Fruit fly (Drosophila melanogaster): ENCODE data around the gene Strump.
A peak's percentile ranks its signal among the peaks of the same experiment; 100 is the strongest.

The Strump gene

dm6 chr3L:16128481-16128972 lies 6.7 kb downstream of the Strump start, which contains the start of gene Pgm1 (continued):
- TF ChIP-seq jing (GFP tag; optimal IDR thresholded peaks at IDR 0.05): no peak
- no peak for TF ChIP-seq ham (GFP tag; IDR thresholded peaks at IDR 0.05)
- no peak for TF ChIP-seq gfzf (GFP tag; optimal IDR thresholded peaks at IDR 0.05)
- TF ChIP-seq CG1832 (GFP tag; optimal IDR thresholded peaks at IDR 0.05): no peak
- TF ChIP-seq ssp (GFP tag; IDR thresholded peaks at IDR 0.05): no peak; the same call in 1 of the 2 replicates
- TF ChIP-seq otp (GFP tag; IDR thresholded peaks at IDR 0.05): peak; percentile 68; the same call in 2 of the 3 replicates
- peak; percentile 39; the same call in 1 of the 2 replicates for TF ChIP-seq sim (GFP tag; IDR thresholded peaks at IDR 0.05)

DNA sequence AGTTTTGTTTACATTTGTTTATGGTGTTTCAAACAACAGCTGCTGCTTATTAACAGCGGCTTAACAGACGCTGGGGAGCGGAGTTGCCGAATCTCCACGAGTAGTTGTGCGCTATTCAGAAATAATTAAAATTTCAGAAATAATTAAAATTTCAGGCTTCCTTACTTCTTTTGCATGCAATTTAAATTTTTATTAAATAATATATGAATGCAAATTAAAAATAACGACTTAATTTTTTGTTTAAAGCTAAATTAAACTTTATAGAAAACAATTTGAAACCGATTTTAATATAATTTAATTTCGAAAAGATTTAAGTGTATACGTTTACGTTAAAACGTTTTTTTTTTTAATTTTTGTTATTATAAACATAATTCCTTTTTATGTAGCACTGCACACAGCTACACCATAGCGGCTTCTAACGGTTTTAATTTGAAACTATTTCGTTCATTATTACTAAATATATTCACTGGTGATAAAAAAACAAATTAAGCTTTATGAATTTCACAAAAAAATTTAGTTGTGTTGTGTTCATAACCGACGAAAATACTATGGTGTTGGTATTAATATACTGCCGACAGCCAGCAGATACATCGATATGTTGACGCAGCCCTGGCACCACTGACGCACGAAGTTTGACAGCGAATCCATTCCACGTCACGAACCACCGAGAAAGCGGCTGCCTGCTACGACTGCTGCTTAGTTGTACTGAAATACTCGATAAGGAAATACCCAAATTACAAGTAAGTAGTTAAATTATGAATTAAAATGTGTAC lies 7.4 kb downstream of the Strump start, which contains the start of gene SsRbeta:
SsRbeta (plus strand) TSS at position 645 of the 773 bp plus-strand sequence.
- TF ChIP-seq Sox100B (GFP tag; optimal IDR thresholded peaks at IDR 0.05): peak; percentile 34
- no peak for TF ChIP-seq CG2120 (GFP tag; optimal IDR thresholded peaks at IDR 0.05)
- peak; percentile 46 for TF ChIP-seq CG10366 (GFP tag; IDR thresholded peaks at IDR 0.05)
- TF ChIP-seq lmd (GFP tag; IDR thresholded peaks at IDR 0.05): peak; percentile 4; the same call in 1 of the 2 replicates
- TF ChIP-seq ATbp (GFP tag; optimal IDR thresholded peaks at IDR 0.05): no peak
- TF ChIP-seq CG2678 (tag; optimal IDR thresholded peaks at IDR 0.05): peak; percentile 31
- no peak for TF ChIP-seq kah (GFP tag; optimal IDR thresholded peaks at IDR 0.05)
- peak; percentile 61; the same call in 1 of the 3 replicates for TF ChIP-seq hb (GFP tag; IDR thresholded peaks at IDR 0.05; ENCODE audit: partially characterized antibody)
- no peak for TF ChIP-seq CG6654 (GFP tag; optimal IDR thresholded peaks at IDR 0.05)
- no peak for TF ChIP-seq CG17359 (tag; optimal IDR thresholded peaks at IDR 0.05)
- no peak for TF ChIP-seq CG2202 (tag; optimal IDR thresholded peaks at IDR 0.05)
- peak; percentile 45 for TF ChIP-seq CG12104 (GFP tag; optimal IDR thresholded peaks at IDR 0.05)
- peak; percentile 64 for TF ChIP-seq CG7556 (GFP tag; optimal IDR thresholded peaks at IDR 0.05)
- TF ChIP-seq ase (GFP tag; IDR thresholded peaks at IDR 0.05): peak; percentile 74; the same call in 2 of the 3 replicates
- TF ChIP-seq zen (tag; optimal IDR thresholded peaks at IDR 0.05): no peak
- TF ChIP-seq Eip74EF (GFP tag; optimal IDR thresholded peaks at IDR 0.05): no peak
- TF ChIP-seq Hand (GFP tag; optimal IDR thresholded peaks at IDR 0.05): no peak
- TF ChIP-seq CG13624 (GFP tag; optimal IDR thresholded peaks at IDR 0.05): peak; percentile 43
- no peak for TF ChIP-seq CG8089 (GFP tag; optimal IDR thresholded peaks at IDR 0.05)
- TF ChIP-seq CG17612 (GFP tag; IDR thresholded peaks at IDR 0.05): peak; percentile 37; the same call in 1 of the 2 replicates
- TF ChIP-seq CG7839 (tag; optimal IDR thresholded peaks at IDR 0.05): peak; percentile 9
- no peak for TF ChIP-seq twi (tag; optimal IDR thresholded peaks at IDR 0.05)
- TF ChIP-seq Tbp (GFP tag; optimal IDR thresholded peaks at IDR 0.05): peak; percentile 33
- no peak for TF ChIP-seq CG16863 (GFP tag; optimal IDR thresholded peaks at IDR 0.05)
- TF ChIP-seq Dad (GFP tag; optimal IDR thresholded peaks at IDR 0.05): no peak
- TF ChIP-seq CG3838 (GFP tag; optimal IDR thresholded peaks at IDR 0.05): no peak
- TF ChIP-seq zfh2 (GFP tag; optimal IDR thresholded peaks at IDR 0.05): no peak
- peak; percentile 33 for TF ChIP-seq tio (GFP tag; optimal IDR thresholded peaks at IDR 0.05)
- TF ChIP-seq HmgZ (tag; optimal IDR thresholded peaks at IDR 0.05): peak; percentile 26
- TF ChIP-seq CG8388 (GFP tag; optimal IDR thresholded peaks at IDR 0.05): peak; percentile 4
- no peak for TF ChIP-seq Elba2 (GFP tag; optimal IDR thresholded peaks at IDR 0.05)
- TF ChIP-seq Blimp-1 (GFP tag; optimal IDR thresholded peaks at IDR 0.05): peak; percentile 49
- TF ChIP-seq CG42726 (GFP tag; IDR thresholded peaks at IDR 0.05; ENCODE audit: partially characterized antibody): peak; percentile 78; the same call in 1 of the 2 replicates
- no peak for TF ChIP-seq emc (GFP tag; optimal IDR thresholded peaks at IDR 0.05)
- TF ChIP-seq CG10462 (GFP tag; optimal IDR thresholded peaks at IDR 0.05): no peak
- no peak for TF ChIP-seq CG12236 (GFP tag; optimal IDR thresholded peaks at IDR 0.05)
- TF ChIP-seq zfh1 (GFP tag; IDR thresholded peaks at IDR 0.05): peak; percentile 79
- TF ChIP-seq z (GFP tag; IDR thresholded peaks at IDR 0.05): no peak
- no peak for TF ChIP-seq mam (GFP tag; optimal IDR thresholded peaks at IDR 0.05)
- TF ChIP-seq Nf-YA (GFP tag; IDR thresholded peaks at IDR 0.05): 0 out of 2 replicates have a peak, but pooled peaks have one; percentile 11
